Fruit fly (Drosophila melanogaster) S2 (cell line): ENCODE results near the gene Gr89a.

ENCODE experiments used
- CG8478 ChIP-seq: fragments of >200 bp; optimal IDR thresholded peaks from 2 replicates; lab custom pipeline; 2018
- CTCF ChIP-seq, 2 experiments: fragments of >200 bp; optimal IDR thresholded peaks; 2 replicates each; lab custom pipeline; 2018

Gene Gr89a

DNA sequence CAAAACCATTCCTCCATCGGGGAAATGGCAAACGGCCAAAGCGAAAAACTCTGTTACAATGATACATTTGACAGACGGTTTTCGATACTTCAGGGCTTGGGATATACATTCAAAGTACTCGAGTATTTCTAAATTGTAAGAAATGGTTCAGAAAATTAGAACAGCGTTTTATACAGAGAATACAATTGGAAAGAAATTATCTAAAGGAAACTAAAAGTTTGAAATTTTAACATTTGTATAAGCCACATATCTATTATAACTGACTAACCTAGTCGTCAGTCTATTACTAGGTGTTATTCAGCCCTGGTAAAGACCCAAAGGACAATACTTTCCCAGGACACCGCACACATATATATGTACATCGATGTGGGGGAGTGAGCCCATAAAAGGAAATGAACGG lies 22.3 kb downstream of the Gr89a start:
- no peak for TF ChIP-seq CG8478 (lab: Kevin White, UChicago)
- no peak for TF ChIP-seq CTCF (optimal IDR thresholded peaks at IDR 0.05; lab: Kevin White, UChicago)

DNA sequence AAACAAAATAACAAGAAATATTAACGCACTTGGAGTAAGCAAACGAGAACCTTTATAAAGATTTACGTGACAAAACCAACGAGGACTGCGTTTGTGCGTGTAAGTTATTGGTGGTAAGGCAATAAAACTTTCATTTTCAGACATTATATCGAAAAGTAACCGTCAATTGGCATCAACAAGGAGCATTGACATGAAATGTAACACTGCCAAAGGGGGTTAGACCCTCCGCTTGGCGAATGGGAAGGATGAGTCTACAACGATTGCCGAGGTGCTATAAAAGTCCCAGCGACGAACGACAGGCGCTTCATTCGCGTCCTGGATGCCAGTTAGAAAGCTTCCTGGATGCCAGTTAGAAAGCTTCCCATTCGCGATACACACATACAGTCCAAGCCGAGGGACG lies 26.5 kb downstream of the Gr89a start, which contains the start of gene Gyc89Da:
Gene Gyc89Da (plus strand): TSS at position 301 of the 400 bp plus-strand sequence.
- TF ChIP-seq CG8478 (lab: Kevin White, UChicago) (no peak), CTCF (optimal IDR thresholded peaks at IDR 0.05; lab: Kevin White, UChicago) (no peak)

DNA sequence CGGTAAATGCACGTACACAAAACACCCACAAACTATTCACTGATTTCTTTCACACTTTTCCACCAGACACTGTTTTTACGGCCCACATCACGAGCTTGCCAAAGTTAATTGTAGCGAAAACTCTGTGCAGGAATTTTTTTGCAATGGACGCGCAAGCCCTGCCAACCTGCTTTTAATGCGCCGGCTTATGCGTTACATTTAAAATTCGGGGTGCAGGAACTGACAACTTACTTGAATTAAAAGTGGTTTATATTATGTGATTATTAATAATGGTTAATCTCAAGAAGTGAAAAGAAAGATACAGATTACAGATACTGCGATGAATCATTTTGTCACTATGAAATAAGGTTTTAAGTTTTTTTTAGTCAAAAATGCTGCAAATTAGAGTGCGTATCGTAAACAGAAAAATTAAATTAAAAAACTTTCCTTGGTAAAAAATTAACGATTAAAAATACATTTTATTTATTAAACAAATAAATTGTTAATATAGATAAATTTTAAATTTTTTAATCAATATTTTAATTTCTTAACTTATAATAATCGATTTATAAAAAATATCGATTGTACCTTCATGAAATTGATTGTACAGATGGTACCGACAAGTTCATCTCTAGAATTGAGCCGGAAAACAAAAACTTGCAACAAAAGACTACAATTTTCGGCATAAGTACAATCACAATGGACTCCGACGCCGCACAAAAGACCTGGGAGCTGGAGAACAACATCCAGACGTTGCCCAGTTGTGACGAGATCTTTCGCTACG lies 29.1 kb downstream of the Gr89a start, which contains the start of the genes CG42232 and CSN5:
Gene CG42232 (minus strand): TSS at position 163 of the 763 bp plus-strand sequence.
Gene CSN5 (plus strand): TSS at position 599 of the 763 bp plus-strand sequence.
- TF ChIP-seq CG8478 (lab: Kevin White, UChicago), result no peak
- TF ChIP-seq CTCF (optimal IDR thresholded peaks at IDR 0.05; lab: Kevin White, UChicago), result no peak

DNA sequence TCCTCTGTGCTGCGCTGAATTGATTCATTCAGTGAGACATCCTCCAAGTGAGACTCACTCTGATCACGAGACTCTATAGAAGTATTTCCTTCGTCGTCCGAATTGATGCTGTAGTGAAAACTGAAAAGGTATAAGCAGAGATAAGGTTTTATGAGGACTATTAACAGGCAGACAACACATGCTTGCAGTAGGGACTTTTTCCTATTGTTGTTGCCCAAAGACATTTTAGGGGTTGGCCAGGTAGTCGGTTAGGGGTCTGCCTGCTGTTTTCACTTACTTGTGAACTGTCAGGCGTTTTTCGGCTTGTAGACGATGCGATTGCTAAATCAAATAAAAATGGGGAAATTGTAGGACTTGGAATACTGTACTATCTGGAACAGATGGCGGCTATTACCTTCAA lies 30.2 kb downstream of the Gr89a start:
- TF ChIP-seq CG8478 (lab: Kevin White, UChicago), result no peak
- no peak for TF ChIP-seq CTCF (optimal IDR thresholded peaks at IDR 0.05; lab: Kevin White, UChicago)

DNA sequence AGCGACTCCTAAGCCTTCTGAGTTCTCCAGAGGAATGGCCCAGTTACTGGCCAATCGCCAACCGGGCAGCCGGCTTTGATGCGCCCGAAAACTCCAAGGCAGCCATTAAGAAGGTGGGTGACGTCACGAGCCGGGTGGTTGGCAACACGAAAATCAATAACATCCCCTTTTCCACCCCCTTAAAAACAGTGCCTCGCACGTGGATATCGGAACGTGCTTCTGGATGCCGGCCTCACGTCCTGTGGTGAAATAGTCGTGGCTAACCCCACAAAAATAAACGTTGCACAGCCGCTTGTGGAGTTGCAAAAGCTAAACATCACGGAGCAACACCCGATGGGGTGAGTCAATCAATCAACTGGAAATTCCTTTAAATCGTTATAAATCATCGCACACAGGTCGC lies 42.2 kb downstream of the Gr89a start:
- TF ChIP-seq CG8478 (lab: Kevin White, UChicago) (no peak), CTCF (optimal IDR thresholded peaks at IDR 0.05; lab: Kevin White, UChicago) (no peak)

DNA sequence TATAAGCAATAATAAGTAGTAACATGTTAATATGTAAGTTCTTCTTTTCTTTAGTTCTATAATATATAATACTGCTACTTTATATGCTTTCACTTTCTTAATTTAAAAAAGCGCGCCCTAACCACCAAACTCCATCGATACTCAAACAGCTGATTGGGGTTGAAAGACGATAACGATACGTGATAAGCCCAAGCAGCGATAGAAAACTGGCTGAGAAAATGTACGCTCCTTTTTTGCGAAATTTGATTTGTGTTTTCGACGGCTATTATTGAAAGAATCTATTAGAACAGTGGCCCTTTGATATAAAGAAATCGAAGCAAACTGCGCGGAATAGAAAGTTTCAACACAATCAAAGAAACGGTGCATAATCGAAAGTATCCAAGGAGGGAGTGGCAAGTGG lies 42.9 kb downstream of the Gr89a start, which contains the start of gene CG14883:
Gene CG14883 (plus strand): TSS at position 178 of the 400 bp plus-strand sequence.
- no peak for TF ChIP-seq CG8478 (lab: Kevin White, UChicago)

DNA sequence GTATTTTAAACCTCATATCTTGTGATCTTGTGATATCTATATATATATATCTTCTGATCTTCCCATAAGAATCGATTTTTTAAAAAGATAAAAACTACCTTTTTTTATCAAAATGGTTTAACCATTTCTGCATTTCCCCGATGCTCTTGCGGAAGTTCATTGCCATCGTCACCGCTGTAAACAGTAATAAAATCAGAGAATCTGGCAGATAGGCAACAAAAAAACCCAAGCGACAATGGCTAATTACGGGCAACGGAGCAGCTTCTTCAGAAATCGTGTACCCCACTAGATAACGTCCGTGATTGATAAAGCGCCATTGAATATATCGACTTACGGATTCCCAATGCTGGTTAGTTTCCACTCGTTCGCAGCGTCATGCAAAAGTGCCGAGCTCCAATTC lies 44.6 kb downstream of the Gr89a start, which contains the start of gene CG10405:
Gene CG10405 (plus strand): TSS at position 301 of the 400 bp plus-strand sequence.
- TF ChIP-seq CG8478 (lab: Kevin White, UChicago) (no peak), CTCF (optimal IDR thresholded peaks at IDR 0.05; lab: Kevin White, UChicago) (no peak)

DNA sequence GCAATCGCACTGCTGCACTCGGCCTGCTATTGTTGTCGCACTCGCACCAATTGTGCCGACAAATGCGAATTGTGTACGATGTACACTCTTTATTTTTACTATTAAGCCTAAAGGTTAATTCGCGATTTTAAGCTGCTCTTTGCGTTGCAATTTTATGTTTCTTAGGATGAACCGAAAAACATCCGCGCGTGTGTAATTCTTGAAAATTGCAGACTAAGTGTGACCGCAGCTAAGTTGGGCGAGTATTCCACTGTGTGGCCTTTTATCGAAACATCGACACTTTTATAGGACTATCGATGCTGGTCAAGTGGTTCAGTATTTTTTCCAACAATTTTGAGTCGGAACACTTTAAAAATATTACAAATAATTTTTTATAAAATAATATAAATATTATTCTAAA lies 45.2 kb downstream of the Gr89a start, which contains the start of gene Pak3:
Gene Pak3 (minus strand): TSS at position 225 of the 400 bp plus-strand sequence.
- no peak for TF ChIP-seq CG8478 (lab: Kevin White, UChicago)
- peak in 1 of 2 experiments; percentile 24 for TF ChIP-seq CTCF (optimal IDR thresholded peaks at IDR 0.05; lab: Kevin White, UChicago)

DNA sequence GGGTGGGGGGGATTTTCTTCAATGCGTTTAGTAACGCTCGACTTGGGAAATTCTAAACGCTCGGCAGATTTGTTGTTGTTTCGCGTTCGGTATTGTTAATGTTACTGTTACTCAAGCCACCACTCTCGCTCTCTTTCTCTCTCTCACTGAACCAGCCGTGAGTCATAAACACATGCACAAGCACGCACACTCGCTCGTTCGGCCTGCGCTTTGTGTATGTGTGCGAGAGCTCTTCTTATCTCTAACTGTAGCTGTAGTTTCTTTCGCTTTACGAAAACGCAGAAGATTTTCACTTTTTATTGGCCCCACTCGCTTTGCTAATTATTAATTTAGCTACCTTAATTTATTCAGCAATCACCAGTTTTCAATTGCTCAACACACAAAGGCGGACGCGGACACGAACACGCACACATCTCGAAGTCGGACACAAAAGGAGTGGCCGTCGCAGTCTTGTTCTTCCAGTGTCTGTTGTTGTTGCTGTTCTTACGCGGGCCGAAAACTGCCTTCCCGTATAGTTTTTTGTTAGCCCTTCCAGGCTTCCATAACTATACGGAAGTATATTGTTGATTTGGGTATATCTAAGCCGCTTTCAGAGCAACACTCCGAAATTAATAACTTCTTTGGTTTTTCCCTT lies 45.7 kb downstream of the Gr89a start:
- TF ChIP-seq CG8478 (lab: Kevin White, UChicago) (no peak), CTCF (optimal IDR thresholded peaks at IDR 0.05; lab: Kevin White, UChicago) (no peak)

DNA sequence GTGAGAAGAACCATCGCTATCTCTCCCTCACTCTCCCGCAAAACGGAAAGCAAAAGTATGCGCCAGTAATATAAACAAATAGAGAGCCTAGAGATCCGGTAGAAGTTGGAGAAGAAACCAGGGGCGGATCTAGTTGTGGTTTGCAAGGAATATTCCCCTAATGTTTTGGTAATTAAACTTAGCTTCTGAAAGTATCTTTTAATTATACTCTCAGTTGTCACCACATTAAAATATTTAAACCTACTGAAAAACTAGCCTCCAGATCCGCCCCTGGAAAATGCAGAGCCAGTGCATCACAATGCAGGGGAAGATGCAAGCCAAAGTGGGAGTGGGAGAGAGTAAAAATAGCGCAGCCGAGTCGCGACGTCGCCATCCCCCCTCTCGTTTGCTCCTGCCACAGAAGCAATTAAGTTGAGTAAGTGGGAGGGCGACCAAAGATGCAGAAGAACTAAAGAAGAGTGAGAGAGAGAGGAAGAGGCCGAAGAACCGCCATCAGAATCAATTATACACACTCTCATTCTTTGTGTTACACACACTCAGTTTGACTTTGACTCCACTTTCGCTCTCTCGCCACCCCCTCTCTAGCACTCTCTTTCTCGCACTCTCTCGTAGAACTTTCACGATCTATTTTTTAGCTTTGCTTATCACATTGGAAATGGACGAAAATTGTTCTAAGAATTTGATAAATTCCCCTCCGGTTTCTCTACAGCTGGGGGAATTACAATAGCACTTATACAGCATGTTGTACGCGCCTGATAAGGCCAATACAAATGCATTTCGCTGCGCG lies 49.4 kb downstream of the Gr89a start:
- TF ChIP-seq CTCF (optimal IDR thresholded peaks at IDR 0.05; lab: Kevin White, UChicago), result no peak
- no peak for TF ChIP-seq CG8478 (lab: Kevin White, UChicago)

DNA sequence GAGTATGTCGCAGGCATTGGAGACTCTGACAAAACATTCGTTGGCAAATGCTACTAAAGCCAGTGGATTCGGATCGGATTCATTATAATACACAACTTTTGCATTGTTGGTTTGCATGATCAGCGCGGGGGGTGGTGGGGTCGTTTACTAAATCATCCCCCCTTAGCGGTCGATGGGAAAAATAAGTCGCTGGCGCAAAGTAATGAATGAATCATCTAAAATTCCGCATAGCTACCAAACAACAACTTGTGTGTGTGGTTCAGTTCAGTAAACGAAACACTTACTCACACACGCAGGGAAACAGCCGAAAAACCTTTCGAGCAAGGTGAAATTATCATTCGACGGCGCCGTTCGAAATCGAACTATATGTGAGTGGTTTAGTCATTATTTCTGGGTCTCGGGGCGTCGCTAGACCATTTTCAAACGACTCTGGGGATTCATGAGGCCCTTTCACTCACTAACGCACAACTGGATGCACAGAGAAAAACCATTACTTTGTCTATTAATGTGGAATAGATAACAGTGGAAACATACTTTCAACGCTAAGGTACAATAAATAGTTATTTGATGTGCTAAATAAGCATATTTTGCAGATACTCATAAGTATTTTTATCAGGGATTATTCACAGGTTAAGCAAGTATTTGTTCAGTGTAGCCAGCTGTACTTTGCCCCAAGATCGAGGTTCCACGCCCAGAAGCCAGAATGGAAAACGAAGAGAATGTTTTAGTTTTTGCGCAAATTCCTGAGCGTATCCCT lies 50.2 kb downstream of the Gr89a start:
- TF ChIP-seq CTCF (optimal IDR thresholded peaks at IDR 0.05; lab: Kevin White, UChicago) (no peak), CG8478 (lab: Kevin White, UChicago) (no peak)
